Fruit fly (Drosophila melanogaster): ENCODE results near the gene CG4660.

CG4660 gene

dm6 chrX:6030010-6030409 lies 51.2 kb downstream of the CG4660 start:
- TF ChIP-seq CTCF (optimal IDR thresholded peaks at IDR 0.05), result no peak
- TF ChIP-seq CG8478 (optimal IDR thresholded peaks at IDR 0.05), result no peak

dm6 chrX:6029015-6029414 lies 52.2 kb downstream of the CG4660 start:
- TF ChIP-seq CG8478 (optimal IDR thresholded peaks at IDR 0.05), result no peak
- TF ChIP-seq CTCF (optimal IDR thresholded peaks at IDR 0.05), result no peak
